Worm (Caenorhabditis elegans) whole organism, L3 larva: ENCODE data around the gene ZK1248.11.
"Not testable (repeated sequence)": the region's sequence is repeated elsewhere in the genome, so short reads cannot be mapped to it uniquely, and the experiment has no call there.

ENCODE experiments used
- R02D3.7 ChIP-seq: fragments of 150-350 bp; optimal IDR thresholded peaks from 2 replicates; lab custom pipeline; 2014; ENCODE audit warnings: missing biosample characterization, missing genetic modification characterization
- ZK546.5 ChIP-seq: sonication (generic microtip); optimal IDR thresholded peaks from 2 replicates; lab custom pipeline; 2017; ENCODE audit warnings: missing biosample characterization, missing genetic modification characterization
- ceh-16 ChIP-seq: sonication (generic microtip); optimal IDR thresholded peaks from 2 replicates; lab custom pipeline; 2017; ENCODE audit warnings: missing biosample characterization, missing genetic modification characterization
- ceh-82 ChIP-seq: fragments of 150-350 bp; optimal IDR thresholded peaks from 2 replicates; lab custom pipeline; 2014; ENCODE audit warnings: missing biosample characterization, missing genetic modification characterization
- elt-1 ChIP-seq: fragments of 150-350 bp; optimal IDR thresholded peaks from 2 replicates; lab custom pipeline; 2014; ENCODE audit warnings: missing biosample characterization, missing genetic modification characterization
- jun-1 ChIP-seq: fragments of 150-350 bp; optimal IDR thresholded peaks from 2 replicates; lab custom pipeline; 2014; ENCODE audit warnings: missing biosample characterization, missing genetic modification reagents, missing genetic modification characterization
- lin-15B ChIP-seq: fragments of 150-350 bp; optimal IDR thresholded peaks from 2 replicates; lab custom pipeline; 2014; ENCODE audit warnings: missing biosample characterization, missing genetic modification characterization
- lin-39 ChIP-seq: fragments of 150-350 bp; optimal IDR thresholded peaks from 2 replicates; lab custom pipeline; 2018; ENCODE audit warnings: missing biosample characterization, missing genetic modification reagents, missing genetic modification characterization
- nhr-237 ChIP-seq: fragments of 150-350 bp; optimal IDR thresholded peaks from 2 replicates; lab custom pipeline; 2014; ENCODE audit warnings: missing biosample characterization, missing genetic modification characterization
- nhr-28 ChIP-seq: fragments of 150-350 bp; optimal IDR thresholded peaks from 2 replicates; lab custom pipeline; 2014; ENCODE audit warnings: missing biosample characterization, missing genetic modification characterization
- pha-4 ChIP-seq: fragments of 150-350 bp; optimal IDR thresholded peaks from 2 replicates; lab custom pipeline; 2014; ENCODE audit warnings: missing biosample characterization, missing genetic modification reagents, missing genetic modification characterization
- skn-1 ChIP-seq: fragments of 150-350 bp; optimal IDR thresholded peaks from 2 replicates; lab custom pipeline; 2014; ENCODE audit warnings: missing biosample characterization, missing genetic modification characterization
- snpc-4 ChIP-seq: fragments of 150-350 bp; optimal IDR thresholded peaks from 2 replicates; lab custom pipeline; 2014; ENCODE audit warnings: missing biosample characterization, missing genetic modification characterization
- unc-62 ChIP-seq: fragments of 150-350 bp; sonication (generic microtip); optimal IDR thresholded peaks from 4 replicates; lab custom pipeline; 2014; ENCODE audit warnings: missing biosample characterization, missing genetic modification reagents, missing genetic modification characterization

ce11 chrII:5815382-5815781 is 13.0 kb downstream of the ZK1248.11 start, which contains the start of gene wago-5:
- TF ChIP-seq elt-1 (tag; lab: Kevin White, UChicago); ZK546.5 (tag; lab: Kevin White, UChicago); pha-4 (tag; lab: Kevin White, UChicago); nhr-237; skn-1; nhr-28 (tag; lab: Kevin White, UChicago); jun-1 (tag; lab: Kevin White, UChicago); snpc-4 (tag; lab: Kevin White, UChicago); R02D3.7 (tag; lab: Kevin White, UChicago); ceh-16; ceh-82 (tag; lab: Kevin White, UChicago); lin-15B (tag; lab: Kevin White, UChicago); lin-39 (tag; lab: Kevin White, UChicago); unc-62 (GFP tag; lab: Kevin White, UChicago): not testable (repeated sequence)
